Worm (Caenorhabditis elegans): Measurements from ENCODE around the gene Y53C12A.3.

Y53C12A.3 gene

DNA sequence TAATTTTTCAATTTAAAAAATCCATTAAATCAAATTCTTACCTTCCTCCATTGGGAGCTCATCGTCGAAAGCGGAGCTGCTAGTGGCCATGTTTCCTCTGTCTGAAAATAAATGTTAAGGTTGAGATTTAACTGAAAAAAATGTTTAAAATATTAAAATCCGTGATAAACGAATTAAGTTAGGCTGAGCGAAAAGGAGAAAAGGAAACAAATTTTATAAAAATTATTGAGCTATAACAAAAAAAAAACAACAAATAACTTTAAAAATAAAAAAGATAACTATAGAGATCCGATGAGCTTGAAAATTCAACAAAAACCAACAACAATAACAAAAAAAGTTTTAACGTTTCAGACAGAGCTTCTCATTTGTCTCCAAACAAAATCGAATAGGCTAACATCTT, 36.7 kb upstream of the Y53C12A.3 start, which contains the start of gene pno-1:
TSS of gene pno-1 (minus strand) at position 101 of the 400 bp plus-strand sequence.
- TF ChIP-seq tbx-2 (tag; optimal IDR thresholded peaks at IDR 0.05) = no peak
- TF ChIP-seq ceh-16 (tag; optimal IDR thresholded peaks at IDR 0.05) = no peak
- TF ChIP-seq elt-3 (tag; optimal IDR thresholded peaks at IDR 0.05) = no peak
- no peak for TF ChIP-seq nhr-12 (tag; optimal IDR thresholded peaks at IDR 0.05)
- TF ChIP-seq nhr-23 (tag; optimal IDR thresholded peaks at IDR 0.05) = no peak
- TF ChIP-seq skn-1 (tag; optimal IDR thresholded peaks at IDR 0.05) = no peak
- TF ChIP-seq lsy-12 (tag; optimal IDR thresholded peaks at IDR 0.05) = no peak
- no peak for TF ChIP-seq elt-2 (tag; optimal IDR thresholded peaks at IDR 0.05)
- TF ChIP-seq nhr-25 (tag; optimal IDR thresholded peaks at IDR 0.05) = no peak

DNA sequence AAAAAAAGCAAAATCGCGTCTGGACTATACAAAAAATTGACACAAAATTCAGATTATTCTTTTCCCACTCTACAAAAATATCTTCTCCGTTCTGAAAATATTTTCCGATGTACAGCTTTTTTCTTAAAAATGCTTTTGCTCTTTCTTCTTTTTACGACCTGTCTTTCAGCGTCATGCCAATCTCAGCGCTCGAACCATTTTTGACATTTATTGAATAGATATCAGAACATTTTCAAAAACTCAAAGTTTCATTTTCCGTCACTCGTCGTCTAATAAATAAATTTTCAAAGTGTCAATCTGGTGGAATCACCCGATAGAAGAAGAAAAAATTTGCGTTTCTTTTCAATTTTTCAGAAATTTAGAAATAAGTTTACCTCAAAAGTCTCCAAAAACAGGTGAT, 35.4 kb upstream of the Y53C12A.3 start:
- peak; percentile 49 for TF ChIP-seq elt-2 (tag; optimal IDR thresholded peaks at IDR 0.05)
- TF ChIP-seq nhr-11 (tag; optimal IDR thresholded peaks at IDR 0.05) = no peak
- no peak for TF ChIP-seq ceh-9 (tag; optimal IDR thresholded peaks at IDR 0.05)

DNA sequence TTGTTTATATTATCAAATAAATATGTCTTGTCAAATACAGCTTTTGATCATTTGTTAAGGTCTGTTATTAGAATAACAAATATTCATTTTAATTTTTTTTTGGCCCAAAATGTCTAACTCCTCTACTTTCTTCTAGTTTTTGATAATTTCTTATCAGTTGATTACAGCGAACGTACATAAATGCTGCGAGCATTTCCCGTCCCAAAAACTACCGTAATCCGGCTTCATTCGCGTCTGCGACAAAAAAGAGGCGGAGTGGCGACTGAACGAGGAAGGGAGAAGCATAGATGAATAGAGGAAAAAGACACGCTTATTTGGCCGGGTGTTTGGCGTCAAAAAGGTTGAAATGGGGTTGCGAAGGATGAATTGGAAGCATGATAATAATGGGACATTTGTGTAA, 34.5 kb upstream of the Y53C12A.3 start:
- TF ChIP-seq ZK546.5 (tag; optimal IDR thresholded peaks at IDR 0.05) (no peak), eor-1 (tag; optimal IDR thresholded peaks at IDR 0.05) (no peak), pqm-1 (tag; optimal IDR thresholded peaks at IDR 0.05) (peak; percentile 83), elt-1 (tag; optimal IDR thresholded peaks at IDR 0.05) (no peak), fos-1 (tag; optimal IDR thresholded peaks at IDR 0.05) (no peak), aly-2 (tag; optimal IDR thresholded peaks at IDR 0.05) (no peak), tbx-2 (tag; optimal IDR thresholded peaks at IDR 0.05) (no peak), nhr-77 (tag; optimal IDR thresholded peaks at IDR 0.05) (no peak), lin-15B (tag; optimal IDR thresholded peaks at IDR 0.05) (no peak), zag-1 (tag; optimal IDR thresholded peaks at IDR 0.05) (no peak), nfya-1 (tag; optimal IDR thresholded peaks at IDR 0.05; ENCODE audit: insufficient read depth) (peak; percentile 34), nhr-237 (tag; optimal IDR thresholded peaks at IDR 0.05) (no peak), unc-39 (tag; optimal IDR thresholded peaks at IDR 0.05) (no peak), elt-2 (tag; optimal IDR thresholded peaks at IDR 0.05) (peak; percentile 94), mdl-1 (tag; optimal IDR thresholded peaks at IDR 0.05) (no peak), pha-4 (tag; optimal IDR thresholded peaks at IDR 0.05) (peak; percentile 50), nhr-23 (tag; optimal IDR thresholded peaks at IDR 0.05) (no peak), nhr-67 (tag; optimal IDR thresholded peaks at IDR 0.05) (no peak)

DNA sequence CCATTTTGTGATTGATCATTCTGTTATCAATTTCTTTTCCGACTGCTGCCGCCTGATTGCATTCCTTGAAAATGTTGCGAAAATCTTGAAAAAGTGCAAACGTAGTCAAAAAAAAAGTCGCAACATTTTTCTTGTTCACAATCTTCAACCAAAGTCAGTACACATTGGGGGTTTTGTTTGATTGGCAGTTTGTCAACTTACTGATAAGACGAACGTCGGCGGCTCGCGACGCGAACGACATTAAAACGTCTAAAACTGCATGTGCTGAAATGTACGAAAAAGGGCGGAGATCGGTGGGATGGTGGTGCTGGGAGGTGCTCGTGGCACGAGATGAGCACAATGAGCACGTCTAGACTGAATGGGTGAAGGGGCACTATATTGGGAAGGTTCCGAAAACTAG, 32.8 kb upstream of the Y53C12A.3 start:
- TF ChIP-seq unc-39 (tag; optimal IDR thresholded peaks at IDR 0.05) (no peak), nhr-76 (tag; optimal IDR thresholded peaks at IDR 0.05) (no peak), egl-5 (tag; optimal IDR thresholded peaks at IDR 0.05) (no peak), nfya-1 (tag; optimal IDR thresholded peaks at IDR 0.05; ENCODE audit: insufficient read depth) (peak; percentile 28), elt-2 (tag; optimal IDR thresholded peaks at IDR 0.05) (peak; percentile 96), skn-1 (tag; optimal IDR thresholded peaks at IDR 0.05) (no peak), ZK546.5 (tag; optimal IDR thresholded peaks at IDR 0.05) (no peak), hmg-11 (tag; optimal IDR thresholded peaks at IDR 0.05) (no peak), mdl-1 (tag; optimal IDR thresholded peaks at IDR 0.05) (no peak), pqm-1 (tag; optimal IDR thresholded peaks at IDR 0.05) (peak; percentile 81), pha-4 (tag; optimal IDR thresholded peaks at IDR 0.05) (peak; percentile 29), R02D3.7 (tag; optimal IDR thresholded peaks at IDR 0.05) (no peak), nhr-67 (tag; optimal IDR thresholded peaks at IDR 0.05) (no peak), snpc-4 (tag; optimal IDR thresholded peaks at IDR 0.05) (peak; percentile 16), mml-1 (tag; optimal IDR thresholded peaks at IDR 0.05) (no peak), ama-1 (optimal IDR thresholded peaks at IDR 0.05) (peak; percentile 25), daf-12 (tag; optimal IDR thresholded peaks at IDR 0.05) (no peak), lsy-12 (tag; optimal IDR thresholded peaks at IDR 0.05) (no peak), ceh-28 (tag; optimal IDR thresholded peaks at IDR 0.05) (peak; percentile 15), ceh-82 (tag; optimal IDR thresholded peaks at IDR 0.05) (no peak), lin-15B (tag; optimal IDR thresholded peaks at IDR 0.05) (no peak), nhr-28 (tag; optimal IDR thresholded peaks at IDR 0.05) (no peak)

DNA sequence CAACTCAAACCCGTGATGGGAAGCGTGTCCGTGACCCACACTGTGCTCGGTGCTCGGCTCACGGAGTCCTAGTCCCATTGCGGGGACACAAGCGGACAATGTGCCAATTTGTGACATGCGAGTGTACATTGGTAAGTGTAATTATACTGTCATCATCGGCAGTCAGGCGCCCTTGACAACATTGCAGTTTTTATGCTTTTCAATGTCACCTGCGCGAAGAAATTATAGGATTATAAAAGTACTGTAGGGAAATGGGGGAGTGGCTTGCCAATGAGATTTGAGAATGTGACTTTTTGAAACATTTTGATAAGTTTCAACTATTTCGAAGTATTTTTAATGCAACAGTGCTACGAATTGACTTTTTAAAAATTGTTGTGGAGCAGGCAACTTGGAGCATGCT, 29.7 kb upstream of the Y53C12A.3 start:
- TF ChIP-seq nfya-1 (tag; optimal IDR thresholded peaks at IDR 0.05; ENCODE audit: insufficient read depth) (peak; percentile 51), nhr-25 (tag; optimal IDR thresholded peaks at IDR 0.05) (no peak)

Measured in whole organism, L3 larva.